Fruit fly (Drosophila melanogaster) whole organism, prepupa: ENCODE measurements around the gene CG4053.

Experiments
- Blimp-1 ChIP-seq: fragments of 200-800 bp; sonication (Bioruptor generic); optimal IDR thresholded peaks from 3 replicates; lab custom pipeline; 2017; ENCODE audit warnings: missing biosample characterization, missing genetic modification characterization, mild to moderate bottlenecking, moderate library complexity, missing genetic modification reagents
- CG10631 ChIP-seq: fragments of 200-800 bp; sonication (Bioruptor generic); optimal IDR thresholded peaks from 2 replicates; lab custom pipeline; 2016; ENCODE audit warnings: missing biosample characterization, missing genetic modification characterization
- CG10669 ChIP-seq: fragments of 200-800 bp; sonication (Bioruptor generic); optimal IDR thresholded peaks from 3 replicates; lab custom pipeline; 2018; ENCODE audit warnings: missing biosample characterization, mild to moderate bottlenecking, missing genetic modification characterization, moderate library complexity
- CG11294 ChIP-seq: fragments of 200-800 bp; sonication (Bioruptor generic); IDR thresholded peaks from 2 replicates; pipeline ENCODE4 v1.3.6; 2022; ENCODE audit warnings: missing biosample characterization, missing genetic modification characterization
- CG11762 ChIP-seq: fragments of 200-800 bp; sonication (Bioruptor generic); optimal IDR thresholded peaks from 3 replicates; lab custom pipeline; 2016; ENCODE audit warnings: missing biosample characterization, missing genetic modification characterization; ENCODE audit not compliant: insufficient read depth
- CG11902 ChIP-seq: fragments of 200-800 bp; sonication (Bioruptor generic); optimal IDR thresholded peaks from 3 replicates; lab custom pipeline; 2016; ENCODE audit warnings: missing biosample characterization, missing genetic modification characterization
- CG15336 ChIP-seq: fragments of 200-800 bp; sonication (Bioruptor generic); IDR thresholded peaks from 2 replicates; pipeline ENCODE4 v1.3.6; 2022; ENCODE audit warnings: missing biosample characterization, missing genetic modification characterization
- CG1621 ChIP-seq: fragments of 200-800 bp; sonication (Bioruptor generic); optimal IDR thresholded peaks from 3 replicates; lab custom pipeline; 2018; ENCODE audit warnings: missing biosample characterization, mild to moderate bottlenecking, missing genetic modification characterization
- CG16779 ChIP-seq: fragments of 200-800 bp; sonication (Bioruptor generic); optimal IDR thresholded peaks from 3 replicates; lab custom pipeline; 2017; ENCODE audit warnings: missing biosample characterization, mild to moderate bottlenecking, missing genetic modification characterization
- CG31627 ChIP-seq: fragments of 200-800 bp; sonication (Bioruptor generic); optimal IDR thresholded peaks from 3 replicates; lab custom pipeline; 2016; ENCODE audit warnings: missing biosample characterization, missing genetic modification characterization
- CG32006 ChIP-seq: fragments of 200-800 bp; sonication (Bioruptor generic); optimal IDR thresholded peaks from 3 replicates; lab custom pipeline; 2017; ENCODE audit warnings: missing biosample characterization, mild to moderate bottlenecking, missing genetic modification characterization
- CG34406 ChIP-seq: fragments of 200-800 bp; sonication (Bioruptor generic); optimal IDR thresholded peaks from 3 replicates; lab custom pipeline; 2016; ENCODE audit warnings: missing biosample characterization, missing genetic modification characterization
- CG3919 ChIP-seq: fragments of 200-800 bp; sonication (Bioruptor generic); optimal IDR thresholded peaks from 3 replicates; lab custom pipeline; 2016; ENCODE audit warnings: missing biosample characterization, missing genetic modification characterization
- CG6163 ChIP-seq: fragments of 200-800 bp; sonication (Bioruptor generic); IDR thresholded peaks from 3 replicates; pipeline ENCODE4 v1.3.6; 2022; ENCODE audit warnings: missing biosample characterization, missing genetic modification characterization
- CG6276 ChIP-seq: fragments of 200-800 bp; sonication (Bioruptor generic); optimal IDR thresholded peaks from 2 replicates; lab custom pipeline; 2017; ENCODE audit warnings: missing biosample characterization, mild to moderate bottlenecking, missing genetic modification characterization
- CG6854 ChIP-seq: fragments of 200-800 bp; sonication (Bioruptor generic); optimal IDR thresholded peaks from 2 replicates; lab custom pipeline; 2017; ENCODE audit warnings: missing biosample characterization, mild to moderate bottlenecking, missing genetic modification characterization
- CG7368 ChIP-seq: fragments of 200-800 bp; sonication (Bioruptor generic); optimal IDR thresholded peaks from 3 replicates; lab custom pipeline; 2016; ENCODE audit warnings: missing biosample characterization, missing genetic modification characterization
- CG8319 ChIP-seq: fragments of 200-800 bp; sonication (Bioruptor generic); optimal IDR thresholded peaks from 3 replicates; lab custom pipeline; 2016; ENCODE audit warnings: missing biosample characterization, missing genetic modification characterization
- CG8632 ChIP-seq: fragments of 200-800 bp; sonication (Bioruptor generic); optimal IDR thresholded peaks from 3 replicates; lab custom pipeline; 2016; ENCODE audit warnings: missing biosample characterization, missing genetic modification characterization
- Eip78C ChIP-seq: fragments of 200-800 bp; sonication (Bioruptor generic); peaks from one replicate; lab custom pipeline; 2016; ENCODE audit warnings: missing biosample characterization, missing genetic modification characterization
- Gug ChIP-seq: fragments of 200-800 bp; sonication (Bioruptor generic); IDR thresholded peaks from 2 replicates; pipeline ENCODE4 v1.3.6; 2022; ENCODE audit warnings: missing biosample characterization, missing genetic modification characterization
- Hr38 ChIP-seq: sonication (Bioruptor generic); optimal IDR thresholded peaks from 2 replicates; lab custom pipeline; 2016; ENCODE audit warnings: missing biosample characterization, missing genetic modification characterization
- Hr39 ChIP-seq: fragments of 200-800 bp; sonication (Bioruptor generic); optimal IDR thresholded peaks from 2 replicates; lab custom pipeline; 2016; ENCODE audit warnings: missing biosample characterization, missing genetic modification characterization
- Lpt ChIP-seq: fragments of 200-800 bp; sonication (Bioruptor generic); optimal IDR thresholded peaks from 3 replicates; lab custom pipeline; 2016; ENCODE audit warnings: missing biosample characterization, missing genetic modification characterization
- OdsH ChIP-seq: fragments of 200-800 bp; sonication (Bioruptor generic); optimal IDR thresholded peaks from 3 replicates; lab custom pipeline; 2016; ENCODE audit warnings: missing biosample characterization, missing genetic modification characterization
- Sox14 ChIP-seq: fragments of 200-800 bp; sonication (Bioruptor generic); optimal IDR thresholded peaks from 3 replicates; lab custom pipeline; 2016; ENCODE audit warnings: missing biosample characterization, missing genetic modification characterization
- Sox15 ChIP-seq: fragments of 200-800 bp; sonication (Bioruptor generic); optimal IDR thresholded peaks from 3 replicates; lab custom pipeline; 2016; ENCODE audit warnings: missing biosample characterization, missing genetic modification characterization
- achi ChIP-seq: fragments of 200-800 bp; sonication (Bioruptor generic); optimal IDR thresholded peaks from 3 replicates; lab custom pipeline; 2016; ENCODE audit warnings: missing biosample characterization, missing genetic modification characterization
- acj6 ChIP-seq: fragments of 200-800 bp; sonication (Bioruptor generic); optimal IDR thresholded peaks from 3 replicates; lab custom pipeline; 2016; ENCODE audit warnings: missing biosample characterization, missing genetic modification characterization
- cyc ChIP-seq: fragments of 200-800 bp; sonication (Bioruptor generic); optimal IDR thresholded peaks from 3 replicates; lab custom pipeline; 2016; ENCODE audit warnings: missing biosample characterization, missing genetic modification characterization
- dac ChIP-seq: fragments of 200-800 bp; sonication (Bioruptor generic); optimal IDR thresholded peaks from 2 replicates; lab custom pipeline; 2017; ENCODE audit warnings: missing biosample characterization, mild to moderate bottlenecking, missing genetic modification characterization
- dsx ChIP-seq: fragments of 200-800 bp; optimal IDR thresholded peaks from 3 replicates; lab custom pipeline; 2019; ENCODE audit warnings: missing biosample characterization, mild to moderate bottlenecking, missing genetic modification characterization, moderate library complexity; ENCODE audit not compliant: poor library complexity, severe bottlenecking
- eg ChIP-seq: fragments of 200-800 bp; sonication (Bioruptor generic); IDR thresholded peaks from 3 replicates; pipeline ENCODE4 v1.3.6; 2022; ENCODE audit warnings: missing biosample characterization, missing genetic modification characterization
- esn ChIP-seq: fragments of 200-800 bp; sonication (Bioruptor generic); optimal IDR thresholded peaks from 2 replicates; lab custom pipeline; 2016; ENCODE audit warnings: missing biosample characterization, mild to moderate bottlenecking, missing genetic modification characterization, moderate library complexity
- fd59A ChIP-seq: fragments of 200-800 bp; sonication (Bioruptor generic); optimal IDR thresholded peaks from 2 replicates; lab custom pipeline; 2017; ENCODE audit warnings: missing biosample characterization, mild to moderate bottlenecking, missing genetic modification characterization, missing genetic modification reagents
- fd85E ChIP-seq: fragments of 200-800 bp; sonication (Bioruptor generic); optimal IDR thresholded peaks from 3 replicates; lab custom pipeline; 2016; ENCODE audit warnings: missing biosample characterization, missing genetic modification characterization
- fkh ChIP-seq: fragments of 200-800 bp; sonication (Bioruptor generic); optimal IDR thresholded peaks from 3 replicates; lab custom pipeline; 2017; ENCODE audit warnings: missing biosample characterization, mild to moderate bottlenecking, missing genetic modification characterization, moderate library complexity
- lz ChIP-seq: fragments of 200-800 bp; sonication (Bioruptor generic); optimal IDR thresholded peaks from 3 replicates; lab custom pipeline; 2016; ENCODE audit warnings: missing biosample characterization, missing genetic modification characterization
- net ChIP-seq: fragments of 200-800 bp; sonication (Bioruptor generic); optimal IDR thresholded peaks from 3 replicates; lab custom pipeline; 2016; ENCODE audit warnings: missing biosample characterization, missing genetic modification characterization
- pdm3 ChIP-seq: fragments of 200-800 bp; sonication (Bioruptor generic); optimal IDR thresholded peaks from 3 replicates; lab custom pipeline; 2016; ENCODE audit warnings: missing biosample characterization, missing genetic modification characterization
- salr ChIP-seq, 2 experiments: fragments of 200-800 bp; sonication (Bioruptor generic); optimal IDR thresholded peaks; 3 replicates each; lab custom pipeline; 2016 to 2018; ENCODE audit warnings: missing biosample characterization in 2 of 2, missing genetic modification characterization in 2 of 2, mild to moderate bottlenecking in 1 of 2
- spab ChIP-seq: fragments of 200-800 bp; sonication (Bioruptor generic); optimal IDR thresholded peaks from 2 replicates; lab custom pipeline; 2017; ENCODE audit warnings: missing biosample characterization, mild to moderate bottlenecking, missing genetic modification characterization, missing genetic modification reagents
- ss ChIP-seq, 2 experiments: fragments of 200-800 bp; sonication (Bioruptor generic); optimal IDR thresholded peaks; 2 replicates in 1 of 2; 3 replicates in 1 of 2; lab custom pipeline; 2017 to 2018; ENCODE audit warnings: mild to moderate bottlenecking in 2 of 2, missing biosample characterization in 2 of 2, missing genetic modification characterization in 2 of 2, moderate library complexity in 1 of 2
- svp ChIP-seq: fragments of 200-800 bp; sonication (Bioruptor generic); peaks from one replicate; lab custom pipeline; 2016; ENCODE audit warnings: missing biosample characterization, missing genetic modification characterization
- topi ChIP-seq: fragments of 200-800 bp; sonication (Bioruptor generic); optimal IDR thresholded peaks from 3 replicates; lab custom pipeline; 2016; ENCODE audit warnings: missing biosample characterization, missing genetic modification characterization

Gene CG4053

DNA sequence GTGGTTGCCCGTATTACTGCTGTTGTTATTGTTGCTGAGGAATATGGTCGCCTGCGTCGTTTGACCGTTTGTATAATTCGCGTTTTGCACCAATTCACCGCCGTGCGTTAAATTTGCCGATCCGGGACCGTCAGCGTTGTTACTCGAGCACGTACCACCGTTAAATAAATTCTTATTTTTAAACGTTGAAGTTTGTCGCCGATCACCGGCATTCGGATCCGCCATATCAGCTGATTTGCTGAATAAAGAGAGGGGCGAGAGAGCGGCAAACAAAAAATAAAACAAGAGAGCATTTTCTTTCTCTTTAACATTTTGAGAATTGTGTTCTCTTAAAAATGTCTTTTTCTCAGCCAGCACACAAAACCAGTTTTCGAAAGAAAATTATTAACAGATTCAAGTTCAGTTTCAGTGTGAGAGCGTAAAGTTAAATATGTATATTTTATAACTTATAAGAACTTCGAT, 13.1 kb downstream of the CG4053 start (continued):
- TF ChIP-seq CG6276 (GFP tag; lab: Kevin White, UChicago) (peak; percentile 52), CG6854 (GFP tag; lab: Kevin White, UChicago) (peak; percentile 81), CG16779 (tag; lab: Kevin White, UChicago) (peak; percentile 17), CG11902 (no peak), CG11762 (GFP tag; lab: Kevin White, UChicago) (no peak), cyc (GFP tag; lab: Kevin White, UChicago) (no peak), CG34406 (no peak), svp (no peak), CG11294 (GFP tag; lab: Robert Waterston, UW) (no peak), Hr39 (GFP tag; lab: Kevin White, UChicago) (no peak), Gug (GFP tag; lab: Robert Waterston, UW) (no peak), pdm3 (GFP tag; lab: Kevin White, UChicago) (no peak), CG3919 (no peak), topi (GFP tag; lab: Kevin White, UChicago) (no peak), CG8319 (GFP tag; lab: Kevin White, UChicago) (no peak), OdsH (no peak), salr (GFP tag; optimal IDR thresholded peaks at IDR 0.05; lab: Kevin White, UChicago) (no peak), fd85E (GFP tag; lab: Kevin White, UChicago) (no peak), CG1621 (peak; percentile 43), spab (GFP tag; lab: Kevin White, UChicago) (no peak), eg (GFP tag; lab: Robert Waterston, UW) (peak; percentile 7; the same call in 1 of the 3 replicates), CG7368 (GFP tag; lab: Kevin White, UChicago) (no peak), dac (GFP tag; lab: Kevin White, UChicago) (no peak), CG10669 (GFP tag; lab: Kevin White, UChicago) (no peak), CG31627 (GFP tag; lab: Kevin White, UChicago) (no peak), ss (GFP tag; optimal IDR thresholded peaks at IDR 0.05; lab: Kevin White, UChicago) (peak in 1 of 2 experiments; percentile 51), Sox15 (GFP tag; lab: Kevin White, UChicago) (no peak)

- TF ChIP-seq Blimp-1 (GFP tag; lab: Kevin White, UChicago) (peak; percentile 15), cyc (GFP tag; lab: Kevin White, UChicago) (peak; percentile 57), dsx (GFP tag; lab: Kevin White, UChicago) (peak; percentile 63), Eip78C (GFP tag; lab: Kevin White, UChicago) (peak; percentile 92), Hr38 (no peak), spab (GFP tag; lab: Kevin White, UChicago) (peak; percentile 61), CG6854 (GFP tag; lab: Kevin White, UChicago) (peak; percentile 14), net (peak; percentile 54), CG16779 (tag; lab: Kevin White, UChicago) (no peak), lz (GFP tag; lab: Kevin White, UChicago) (peak; percentile 68), fkh (GFP tag; lab: Kevin White, UChicago) (peak; percentile 50), CG3919 (peak; percentile 55), CG32006 (GFP tag; lab: Kevin White, UChicago) (peak; percentile 63), achi (GFP tag; lab: Kevin White, UChicago) (peak; percentile 58), CG34406 (peak; percentile 54), Sox14 (GFP tag; lab: Kevin White, UChicago) (peak; percentile 75), OdsH (peak; percentile 58), salr (GFP tag; optimal IDR thresholded peaks at IDR 0.05; lab: Kevin White, UChicago) (peak; percentile 3 to 23), CG10631 (GFP tag; lab: Kevin White, UChicago) (peak; percentile 43), Sox15 (GFP tag; lab: Kevin White, UChicago) (peak; percentile 37), CG11902 (peak; percentile 43), CG8632 (GFP tag; lab: Kevin White, UChicago) (peak; percentile 51), CG6276 (GFP tag; lab: Kevin White, UChicago) (peak; percentile 37), topi (GFP tag; lab: Kevin White, UChicago) (peak; percentile 79), CG10669 (GFP tag; lab: Kevin White, UChicago) (peak; percentile 52), esn (GFP tag; lab: Kevin White, UChicago) (peak; percentile 83), dac (GFP tag; lab: Kevin White, UChicago) (no peak), CG15336 (GFP tag; lab: Robert Waterston, UW) (no peak), acj6 (GFP tag; lab: Kevin White, UChicago) (peak; percentile 64), CG11294 (GFP tag; lab: Robert Waterston, UW) (no peak), svp (peak; percentile 91), eg (GFP tag; lab: Robert Waterston, UW) (no peak), CG6163 (GFP tag; lab: Robert Waterston, UW) (0 out of 3 replicates have a peak, but pooled peaks have one; percentile 33), Hr39 (GFP tag; lab: Kevin White, UChicago) (peak; percentile 69), CG8319 (GFP tag; lab: Kevin White, UChicago) (peak; percentile 33), Lpt (GFP tag; lab: Kevin White, UChicago) (no peak), fd59A (GFP tag; lab: Kevin White, UChicago) (peak; percentile 69), CG7368 (GFP tag; lab: Kevin White, UChicago) (no peak)
Observed at dm6 chr3R:17117607-17118327, 14.2 kb downstream of the CG4053 start.
